Worm (Caenorhabditis elegans) whole organism, late embryonic: Measurements from ENCODE around the gene H06I04.3.

Experiments used
- che-1 ChIP-seq: sonication (generic microtip); optimal IDR thresholded peaks from 2 replicates; lab custom pipeline; 2016; ENCODE audit warnings: mild to moderate bottlenecking, missing genetic modification characterization, missing compliant biosample characterization
- elt-4 ChIP-seq: sonication (generic microtip); optimal IDR thresholded peaks from 2 replicates; lab custom pipeline; 2016; ENCODE audit warnings: missing genetic modification characterization, missing compliant biosample characterization
- fax-1 ChIP-seq: sonication (generic microtip); optimal IDR thresholded peaks from 2 replicates; lab custom pipeline; 2016; ENCODE audit warnings: missing genotype, missing genetic modification characterization, missing compliant biosample characterization
- hlh-8 ChIP-seq: sonication (generic microtip); optimal IDR thresholded peaks from 2 replicates; lab custom pipeline; 2016; ENCODE audit warnings: missing genotype, missing genetic modification characterization, missing compliant biosample characterization
- nfya-1 ChIP-seq: sonication (generic microtip); optimal IDR thresholded peaks from 2 replicates; lab custom pipeline; 2017; ENCODE audit warnings: missing genetic modification characterization, mild to moderate bottlenecking, missing compliant biosample characterization, antibody characterized with exemption, moderate library complexity
- nhr-11 ChIP-seq: fragments of 150-350 bp; optimal IDR thresholded peaks from 2 replicates; lab custom pipeline; 2014; ENCODE audit warnings: missing biosample characterization, missing genetic modification characterization
- npax-4 ChIP-seq: sonication (generic microtip); optimal IDR thresholded peaks from 2 replicates; lab custom pipeline; 2016; ENCODE audit warnings: missing genetic modification characterization, missing compliant biosample characterization
- sox-2 ChIP-seq: fragments of 200-800 bp; sonication (Bioruptor generic); IDR thresholded peaks from 2 replicates; pipeline ENCODE4 v1.3.6; 2022; ENCODE audit warnings: missing genetic modification reagents, missing genetic modification characterization, missing compliant biosample characterization
- tbx-2 ChIP-seq: sonication (generic microtip); optimal IDR thresholded peaks from 2 replicates; lab custom pipeline; 2016; ENCODE audit warnings: missing genetic modification characterization, missing compliant biosample characterization
- ztf-16 ChIP-seq: sonication (generic microtip); optimal IDR thresholded peaks from 2 replicates; lab custom pipeline; 2017; ENCODE audit warnings: missing genetic modification characterization, missing compliant biosample characterization

DNA sequence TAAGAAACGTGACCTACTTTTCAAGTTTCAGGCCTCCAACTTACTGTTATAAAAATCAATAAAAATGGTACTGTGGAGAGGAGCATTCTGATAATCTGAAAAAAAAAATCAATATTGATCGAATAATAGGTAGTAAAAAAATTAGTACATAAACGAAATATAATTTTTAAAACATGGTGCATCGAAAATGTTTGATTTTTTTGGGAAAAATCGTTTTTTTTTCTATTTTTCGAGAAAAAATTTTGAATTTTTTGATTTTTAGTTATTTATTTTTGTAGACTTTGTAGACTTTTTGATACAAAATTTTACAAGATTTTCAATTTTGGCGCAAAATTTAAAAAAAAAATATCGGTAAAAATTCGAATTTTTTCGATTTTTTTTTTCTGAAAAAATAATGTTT is 23.3 kb upstream of the H06I04.3 start, which contains the start of gene cutl-25:
- no peak for TF ChIP-seq npax-4 (tag; lab: Kevin White, UChicago)
- no peak for TF ChIP-seq elt-4 (tag; lab: Kevin White, UChicago)
- no peak for TF ChIP-seq fax-1 (tag; lab: Kevin White, UChicago)
- no peak for TF ChIP-seq che-1
- TF ChIP-seq ztf-16 (tag; lab: Kevin White, UChicago): no peak
- TF ChIP-seq hlh-8: no peak
- no peak for TF ChIP-seq nhr-11
- TF ChIP-seq nfya-1 (tag; lab: Kevin White, UChicago): no peak
- no peak for TF ChIP-seq sox-2 (GFP tag; lab: Robert Waterston, UW)
- TF ChIP-seq tbx-2: no peak
